Worm (Caenorhabditis elegans) whole organism, L4/young adult: ENCODE data around the gene par-5.

Experiments
- W03F9.2 ChIP-seq: fragments of 150-350 bp; optimal IDR thresholded peaks from 2 replicates; lab custom pipeline; 2014; ENCODE audit warnings: missing biosample characterization, missing genetic modification characterization
- him-1 ChIP-seq: sonication (generic microtip); optimal IDR thresholded peaks from 2 replicates; lab custom pipeline; 2016; ENCODE audit warnings: missing genotype, missing genetic modification reagents, missing genetic modification characterization, missing compliant biosample characterization

DNA sequence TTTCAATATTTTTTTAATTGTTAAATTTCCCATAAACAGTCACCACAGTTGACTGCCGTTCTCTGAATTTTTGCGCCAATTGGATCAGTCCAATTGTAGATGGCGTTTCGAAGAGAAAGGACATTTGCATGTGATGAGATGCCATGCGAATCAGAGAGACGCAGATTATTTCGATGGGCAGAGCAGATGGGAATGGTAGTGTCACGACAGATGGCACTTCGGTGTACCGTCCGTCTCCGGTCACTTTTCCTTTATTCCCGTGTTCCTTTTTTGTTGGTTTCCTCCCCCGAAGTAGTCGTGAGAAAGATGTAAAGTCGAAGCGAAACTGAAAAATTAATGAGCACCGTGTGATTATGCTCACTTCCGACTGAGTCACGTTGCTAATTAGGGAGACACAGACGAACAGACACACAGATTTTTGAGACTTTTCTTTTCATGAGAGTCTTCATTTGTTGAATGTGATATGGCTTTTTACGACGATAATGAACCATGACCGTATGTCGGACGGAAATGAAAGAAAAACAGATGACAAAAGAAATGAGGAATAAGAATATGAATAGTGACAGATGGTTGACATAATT is 46.0 kb upstream of the par-5 start:
- TF ChIP-seq him-1 (no peak), W03F9.2 (tag; lab: Kevin White, UChicago) (no peak)
